Worm (Caenorhabditis elegans) whole organism, young adult: Measurements from ENCODE around the gene hif-1.

Experiments used
- B0019.2 ChIP-seq: fragments of 200-800 bp; sonication (Bioruptor generic); conservative IDR thresholded peaks from 2 replicates; pipeline ENCODE4 v1.3.6; 2022; ENCODE audit warnings: missing genetic modification reagents, missing genetic modification characterization, missing compliant biosample characterization
- Y67H2A.10 ChIP-seq: fragments of 200-800 bp; sonication (Bioruptor generic); conservative IDR thresholded peaks from 2 replicates; pipeline ENCODE4 v1.3.6; 2022; ENCODE audit warnings: missing genetic modification reagents, missing genetic modification characterization, missing compliant biosample characterization
- aptf-2 ChIP-seq: fragments of 200-800 bp; sonication (Bioruptor generic); conservative IDR thresholded peaks from 2 replicates; pipeline ENCODE4 v1.3.6; 2022; ENCODE audit warnings: missing genetic modification reagents, missing genetic modification characterization, missing compliant biosample characterization
- dox-1 ChIP-seq: fragments of 200-800 bp; sonication (Bioruptor generic); IDR thresholded peaks from 2 replicates; pipeline ENCODE4 v1.3.6; 2022; ENCODE audit warnings: missing genetic modification reagents, missing genetic modification characterization, missing compliant biosample characterization
- madf-6 ChIP-seq: fragments of 200-800 bp; sonication (Bioruptor generic); IDR thresholded peaks from 2 replicates; pipeline ENCODE4 v1.3.6; 2022; ENCODE audit warnings: missing genetic modification reagents, missing genetic modification characterization, missing compliant biosample characterization
- nfya-1 ChIP-seq: sonication (generic microtip); optimal IDR thresholded peaks from 2 replicates; lab custom pipeline; 2017; ENCODE audit warnings: antibody characterized with exemption, missing compliant biosample characterization, missing genetic modification characterization, borderline replicate concordance; ENCODE audit not compliant: insufficient read depth
- nfyb-1 ChIP-seq: fragments of 200-800 bp; sonication (Bioruptor generic); IDR thresholded peaks from 2 replicates; pipeline ENCODE4 v1.3.6; 2022; ENCODE audit warnings: missing genetic modification reagents, missing genetic modification characterization, missing compliant biosample characterization
- tbp1 ChIP-seq: fragments of 200-800 bp; sonication (Bioruptor generic); optimal IDR thresholded peaks from 2 replicates; lab custom pipeline; 2018; ENCODE audit warnings: mild to moderate bottlenecking, missing genetic modification characterization, missing compliant biosample characterization
- unc-130 ChIP-seq: sonication (generic microtip); optimal IDR thresholded peaks from 2 replicates; lab custom pipeline; 2016; ENCODE audit warnings: missing genetic modification reagents, missing genetic modification characterization, missing compliant biosample characterization
- zfh-2 ChIP-seq: fragments of 200-800 bp; sonication (Bioruptor generic); conservative IDR thresholded peaks from 2 replicates; pipeline ENCODE4 v1.3.6; 2022; ENCODE audit warnings: missing genetic modification reagents, missing genetic modification characterization, missing compliant biosample characterization

DNA sequence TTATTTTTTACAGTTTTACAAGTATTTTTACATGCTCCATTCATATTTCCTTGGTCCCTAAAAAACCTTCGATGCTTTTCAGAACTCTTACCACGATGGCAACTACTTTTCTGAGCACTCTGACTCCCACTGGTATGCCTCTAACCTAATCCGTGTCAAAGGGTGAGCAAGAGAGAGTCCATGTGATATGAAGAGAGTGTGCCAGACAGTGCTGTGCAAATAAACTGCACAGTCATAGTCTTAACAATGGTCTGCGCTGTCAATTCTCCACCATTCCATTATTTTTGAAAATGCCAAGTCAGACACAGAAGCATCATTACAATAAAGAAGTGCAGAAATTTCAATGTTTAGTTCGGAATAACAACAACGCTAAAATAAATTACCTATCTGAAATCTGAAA is 34.9 kb upstream of the hif-1 start:
- TF ChIP-seq B0019.2 = no peak
- no peak for TF ChIP-seq aptf-2 (GFP tag; lab: Robert Waterston, UW)
- TF ChIP-seq nfya-1 (tag; lab: Kevin White, UChicago) = no peak
- TF ChIP-seq dox-1 = no peak
- TF ChIP-seq nfyb-1 (GFP tag; lab: Robert Waterston, UW) = no peak
- TF ChIP-seq tbp1 (GFP tag; lab: Kevin White, UChicago) = no peak
- TF ChIP-seq madf-6 (GFP tag; lab: Robert Waterston, UW) = no peak
- TF ChIP-seq unc-130 = no peak
- TF ChIP-seq zfh-2 (GFP tag; lab: Robert Waterston, UW) = no peak
- TF ChIP-seq Y67H2A.10 = no peak
